Fruit fly (Drosophila melanogaster) whole organism, embryonic: Measurements from ENCODE around the gene CG3726.
A peak's percentile ranks its signal among the peaks of the same experiment; 100 is the strongest.

ENCODE experiments used
- Asciz ChIP-seq: fragments of 200-800 bp; sonication (Bioruptor generic); optimal IDR thresholded peaks from 2 replicates; lab custom pipeline; 2017; ENCODE audit warnings: missing biosample characterization, mild to moderate bottlenecking, missing genetic modification characterization, missing genetic modification reagents
- Atf3 ChIP-seq: fragments of 200-800 bp; sonication (Bioruptor generic); optimal IDR thresholded peaks from 3 replicates; lab custom pipeline; 2016; ENCODE audit warnings: missing biosample characterization, missing genetic modification characterization
- CG10147 ChIP-seq: fragments of 200-800 bp; sonication (Bioruptor generic); optimal IDR thresholded peaks from 2 replicates; lab custom pipeline; 2019; ENCODE audit warnings: missing biosample characterization, mild to moderate bottlenecking, missing genetic modification characterization, moderate library complexity
- CG10209 ChIP-seq: fragments of 200-800 bp; sonication (Bioruptor generic); optimal IDR thresholded peaks from 3 replicates; lab custom pipeline; 2017; ENCODE audit warnings: missing biosample characterization, mild to moderate bottlenecking, missing genetic modification characterization, missing genetic modification reagents
- CG1024 ChIP-seq: fragments of 200-800 bp; sonication (Bioruptor generic); IDR thresholded peaks from 2 replicates; pipeline ENCODE4 v1.3.6; 2022; ENCODE audit warnings: missing biosample characterization, missing genetic modification characterization
- CG12155 ChIP-seq: fragments of 200-800 bp; sonication (Bioruptor generic); optimal IDR thresholded peaks from 3 replicates; lab custom pipeline; 2016; ENCODE audit warnings: missing biosample characterization, missing genetic modification characterization
- CG15601 ChIP-seq: fragments of 200-800 bp; sonication (Bioruptor generic); optimal IDR thresholded peaks from 3 replicates; lab custom pipeline; 2019; ENCODE audit warnings: missing biosample characterization, mild to moderate bottlenecking, missing genetic modification characterization, moderate library complexity
- CG1603 ChIP-seq: fragments of 200-800 bp; sonication (Bioruptor generic); optimal IDR thresholded peaks from 2 replicates; lab custom pipeline; 2019; ENCODE audit warnings: missing biosample characterization, mild to moderate bottlenecking, missing genetic modification characterization, moderate library complexity
- CG31224 ChIP-seq: fragments of 200-800 bp; sonication (Bioruptor generic); IDR thresholded peaks from 2 replicates; pipeline ENCODE4 v1.3.6; 2022; ENCODE audit warnings: missing biosample characterization, missing genetic modification characterization
- CG33557 ChIP-seq: fragments of 200-800 bp; sonication (Bioruptor generic); optimal IDR thresholded peaks from 2 replicates; lab custom pipeline; 2019; ENCODE audit warnings: missing biosample characterization, mild to moderate bottlenecking, missing genetic modification characterization, moderate library complexity
- CG3726 ChIP-seq: fragments of 200-800 bp; sonication (Bioruptor generic); IDR thresholded peaks from 3 replicates; pipeline ENCODE4, ENCODE4 v1.3.6; 2022; ENCODE audit warnings: missing biosample characterization, missing genetic modification characterization
- CG4404 ChIP-seq: fragments of 200-800 bp; sonication (Bioruptor generic); IDR thresholded peaks from 2 replicates; pipeline ENCODE4 v1.3.6; 2022; ENCODE audit warnings: missing biosample characterization, missing genetic modification characterization
- CG4707 ChIP-seq: fragments of 200-800 bp; sonication (Bioruptor generic); optimal IDR thresholded peaks from 2 replicates; lab custom pipeline; 2018; ENCODE audit warnings: missing biosample characterization, mild to moderate bottlenecking, missing genetic modification characterization, moderate library complexity
- CG5245 ChIP-seq: fragments of 200-800 bp; sonication (Bioruptor generic); optimal IDR thresholded peaks from 3 replicates; lab custom pipeline; 2016; ENCODE audit warnings: missing biosample characterization, missing genetic modification characterization
- CG7357 ChIP-seq: fragments of 200-800 bp; sonication (Bioruptor generic); IDR thresholded peaks from 3 replicates; pipeline ENCODE4 v1.3.6; 2022; ENCODE audit warnings: missing biosample characterization, missing genetic modification characterization
- CG7963 ChIP-seq: fragments of 200-800 bp; sonication (Bioruptor generic); IDR thresholded peaks from 3 replicates; pipeline ENCODE4 v1.3.6; 2022; ENCODE audit warnings: missing biosample characterization, missing genetic modification characterization; ENCODE audit not compliant: partially characterized antibody
- CoRest ChIP-seq: fragments of 200-800 bp; sonication (Bioruptor generic); optimal IDR thresholded peaks from 3 replicates; lab custom pipeline; 2018; ENCODE audit warnings: missing biosample characterization, mild to moderate bottlenecking, missing genetic modification characterization, moderate library complexity
- D19B ChIP-seq: fragments of 200-800 bp; sonication (Bioruptor generic); optimal IDR thresholded peaks from 2 replicates; lab custom pipeline; 2017; ENCODE audit warnings: missing biosample characterization, mild to moderate bottlenecking, missing genetic modification characterization
- Dref ChIP-seq: fragments of 200-800 bp; sonication (Bioruptor generic); IDR thresholded peaks from 2 replicates; pipeline ENCODE4 v1.3.6; 2022; ENCODE audit warnings: missing biosample characterization, missing genetic modification characterization
- ERR ChIP-seq: fragments of 200-800 bp; sonication (Bioruptor generic); optimal IDR thresholded peaks from 2 replicates; lab custom pipeline; 2016; ENCODE audit warnings: missing biosample characterization, missing genetic modification characterization
- Fer2 ChIP-seq: fragments of 200-800 bp; sonication (Bioruptor generic); optimal IDR thresholded peaks from 2 replicates; lab custom pipeline; 2018; ENCODE audit warnings: missing biosample characterization, mild to moderate bottlenecking, missing genetic modification characterization, moderate library complexity
- Meics ChIP-seq: fragments of 200-800 bp; sonication (Bioruptor generic); optimal IDR thresholded peaks from 2 replicates; lab custom pipeline; 2017; ENCODE audit warnings: missing biosample characterization, mild to moderate bottlenecking, missing genetic modification characterization
- Mrtf ChIP-seq: fragments of 200-800 bp; sonication (Bioruptor generic); IDR thresholded peaks from 3 replicates; pipeline ENCODE4 v1.3.6; 2022; ENCODE audit warnings: missing biosample characterization, missing genetic modification characterization
- Nf-YA ChIP-seq: fragments of 200-800 bp; sonication (Bioruptor generic); IDR thresholded peaks from 2 replicates; pipeline ENCODE4 v1.3.6; 2022; ENCODE audit warnings: missing biosample characterization, missing genetic modification characterization
- Spps ChIP-seq: fragments of 200-800 bp; sonication (Bioruptor generic); optimal IDR thresholded peaks from 2 replicates; lab custom pipeline; 2018; ENCODE audit warnings: missing biosample characterization, mild to moderate bottlenecking, missing genetic modification characterization
- az2 ChIP-seq: fragments of 200-800 bp; sonication (Bioruptor generic); optimal IDR thresholded peaks from 3 replicates; lab custom pipeline; 2016; ENCODE audit warnings: missing biosample characterization, missing genetic modification characterization
- dmrt11E ChIP-seq: fragments of 200-800 bp; sonication (Bioruptor generic); optimal IDR thresholded peaks from 3 replicates; lab custom pipeline; 2018; ENCODE audit warnings: missing biosample characterization, mild to moderate bottlenecking, missing genetic modification characterization, moderate library complexity
- dmrt99B ChIP-seq: fragments of 200-800 bp; sonication (Bioruptor generic); optimal IDR thresholded peaks from 2 replicates; lab custom pipeline; 2018; ENCODE audit warnings: missing biosample characterization, mild to moderate bottlenecking, missing genetic modification characterization, moderate library complexity
- gem ChIP-seq: fragments of 200-800 bp; sonication (Bioruptor generic); optimal IDR thresholded peaks from 2 replicates; lab custom pipeline; 2019; ENCODE audit warnings: missing biosample characterization, mild to moderate bottlenecking, missing genetic modification characterization, moderate library complexity
- gsb ChIP-seq: fragments of 200-800 bp; sonication (Bioruptor generic); IDR thresholded peaks from 2 replicates; pipeline ENCODE4 v1.3.6; 2022; ENCODE audit warnings: missing biosample characterization, missing genetic modification characterization
- h ChIP-seq: fragments of >200 bp; optimal IDR thresholded peaks from 2 replicates; lab custom pipeline; 2017
- hth ChIP-seq: fragments of >200 bp; optimal IDR thresholded peaks from 2 replicates; lab custom pipeline; 2017; ENCODE audit warnings: inconsistent platforms
- kni ChIP-seq: fragments of 200-800 bp; sonication (Bioruptor generic); optimal IDR thresholded peaks from 3 replicates; lab custom pipeline; 2017; ENCODE audit warnings: mild to moderate bottlenecking, missing biosample characterization, missing genetic modification reagents, missing genetic modification characterization
- lov ChIP-seq, 2 experiments: fragments of 200-800 bp in 1 of 2; fragments of >200 bp in 1 of 2; sonication (Bioruptor generic) in 1 of 2; IDR thresholded peaks in 1 of 2; optimal IDR thresholded peaks in 1 of 2; 2 replicates in 1 of 2; 3 replicates in 1 of 2; pipeline versions ENCODE4 v1.3.6 to Lab custom; 2017 to 2022; ENCODE audit warnings: missing biosample characterization in 1 of 2, missing genetic modification characterization in 1 of 2
- mld ChIP-seq: fragments of 200-800 bp; sonication (Bioruptor generic); IDR thresholded peaks from 3 replicates; pipeline ENCODE4 v1.3.6; 2022; ENCODE audit warnings: missing biosample characterization, missing genetic modification characterization; ENCODE audit not compliant: partially characterized antibody
- nom ChIP-seq: fragments of 200-800 bp; sonication (Bioruptor generic); optimal IDR thresholded peaks from 2 replicates; lab custom pipeline; 2017; ENCODE audit warnings: missing biosample characterization, missing genetic modification characterization, mild to moderate bottlenecking, moderate library complexity, missing genetic modification reagents
- pan ChIP-seq, 4 experiments: fragments of >200 bp in 3 of 4; fragments of 200-800 bp in 1 of 4; sonication (Bioruptor generic) in 1 of 4; optimal IDR thresholded peaks in 3 of 4; IDR thresholded peaks in 1 of 4; 2 replicates each; pipeline versions ENCODE4 v1.3.6 to Lab custom; 2017 to 2022; ENCODE audit warnings: missing biosample characterization in 2 of 4, missing genetic modification characterization in 2 of 4, mixed read lengths in 1 of 4
- pfk ChIP-seq: fragments of 200-800 bp; sonication (Bioruptor generic); optimal IDR thresholded peaks from 2 replicates; lab custom pipeline; 2018; ENCODE audit warnings: missing biosample characterization, mild to moderate bottlenecking, missing genetic modification characterization, moderate library complexity
- psq ChIP-seq: fragments of 200-800 bp; sonication (Bioruptor generic); optimal IDR thresholded peaks from 2 replicates; lab custom pipeline; 2017; ENCODE audit warnings: missing biosample characterization, missing genetic modification characterization
- ranshi ChIP-seq: fragments of 200-800 bp; sonication (Bioruptor generic); IDR thresholded peaks from 2 replicates; pipeline ENCODE4 v1.3.6; 2022; ENCODE audit warnings: missing biosample characterization, missing genetic modification characterization
- ro ChIP-seq: fragments of 200-800 bp; sonication (Bioruptor generic); IDR thresholded peaks from 2 replicates; pipeline ENCODE4 v1.3.6; 2022; ENCODE audit warnings: missing biosample characterization, missing genetic modification characterization
- salm ChIP-seq: fragments of 200-800 bp; sonication (Bioruptor generic); optimal IDR thresholded peaks from 2 replicates; lab custom pipeline; 2018; ENCODE audit warnings: missing biosample characterization, mild to moderate bottlenecking, missing genetic modification characterization
- sim ChIP-seq: fragments of 200-800 bp; sonication (Bioruptor generic); IDR thresholded peaks from 2 replicates; pipeline ENCODE4 v1.3.6; 2022; ENCODE audit warnings: missing biosample characterization, missing genetic modification characterization
- usp ChIP-seq: fragments of >200 bp; optimal IDR thresholded peaks from 2 replicates; lab custom pipeline; 2017; ENCODE audit warnings: missing biosample characterization, missing genetic modification characterization
- wdn ChIP-seq: fragments of 200-800 bp; sonication (Bioruptor generic); IDR thresholded peaks from 2 replicates; pipeline ENCODE4 v1.3.6; 2022; ENCODE audit warnings: missing biosample characterization, missing genetic modification characterization
- wor ChIP-seq: fragments of 200-800 bp; sonication (Bioruptor generic); IDR thresholded peaks from 2 replicates; pipeline ENCODE4 v1.3.6; 2022; ENCODE audit warnings: missing biosample characterization, missing genetic modification characterization
- zen2 ChIP-seq: fragments of 200-800 bp; sonication (Bioruptor generic); IDR thresholded peaks from 3 replicates; pipeline ENCODE4 v1.3.6; 2022; ENCODE audit warnings: missing biosample characterization, missing genetic modification characterization; ENCODE audit not compliant: partially characterized antibody

Gene CG3726

dm6 chrX:5900146-5901093 is 16.5 kb upstream of the CG3726 start, which contains the start of gene Act5C (continued):
- TF ChIP-seq zen2 (no peak), nom (GFP tag; lab: Kevin White, UChicago) (peak; percentile 92), az2 (peak; percentile 94), h (no peak), kni (GFP tag; lab: Kevin White, UChicago) (peak; percentile 73), CG3726 (GFP tag; lab: Robert Waterston, UW) (peak; percentile 96), gsb (GFP tag; lab: Robert Waterston, UW) (peak; percentile 86), ranshi (peak; percentile 90), wdn (GFP tag; lab: Robert Waterston, UW) (peak; percentile 88), CG4404 (GFP tag; lab: Robert Waterston, UW) (peak; percentile 90), D19B (GFP tag; lab: Kevin White, UChicago) (peak; percentile 76), CG4707 (peak; percentile 92), wor (GFP tag; lab: Robert Waterston, UW) (peak; percentile 74), CG1024 (GFP tag; lab: Robert Waterston, UW) (peak; percentile 83), Spps (tag; lab: Kevin White, UChicago) (peak; percentile 88), CG5245 (peak; percentile 87), dmrt11E (peak; percentile 96), ro (peak; percentile 74; the same call in 1 of the 2 replicates), Asciz (GFP tag; lab: Kevin White, UChicago) (peak; percentile 85), dmrt99B (peak; percentile 95), CG10209 (GFP tag; lab: Kevin White, UChicago) (peak; percentile 93), CoRest (peak; percentile 94), sim (GFP tag; lab: Robert Waterston, UW) (peak; percentile 90), usp (GFP tag; lab: Kevin White, UChicago) (no peak), mld (GFP tag; lab: Robert Waterston, UW) (no peak), CG10147 (GFP tag; lab: Kevin White, UChicago) (peak; percentile 82), Dref (GFP tag; lab: Robert Waterston, UW) (no peak), ERR (peak; percentile 92), CG12155 (GFP tag; lab: Kevin White, UChicago) (peak; percentile 89), CG7963 (GFP tag; lab: Robert Waterston, UW) (no peak), hth (no peak), CG33557 (GFP tag; lab: Kevin White, UChicago) (peak; percentile 91), gem (tag; lab: Kevin White, UChicago) (peak; percentile 97), Atf3 (GFP tag; lab: Kevin White, UChicago) (peak; percentile 85), pan (optimal IDR thresholded peaks at IDR 0.05; lab: Kevin White, UChicago) (no peak), pan (GFP tag; optimal IDR thresholded peaks at IDR 0.05 in 1 of 2, IDR thresholded peaks at IDR 0.05 in 1 of 2) (peak in 1 of 2 experiments; percentile 91), CG31224 (GFP tag; lab: Robert Waterston, UW) (peak; percentile 84), CG15601 (tag; lab: Kevin White, UChicago) (peak; percentile 86), Mrtf (peak; percentile 91), psq (peak; percentile 74), Fer2 (tag; lab: Kevin White, UChicago) (peak; percentile 59), Nf-YA (peak; percentile 86), pfk (GFP tag; lab: Kevin White, UChicago) (no peak), salm (tag; lab: Kevin White, UChicago) (peak; percentile 93), Meics (peak; percentile 93), lov (optimal IDR thresholded peaks at IDR 0.05; lab: Kevin White, UChicago) (no peak), lov (GFP tag; IDR thresholded peaks at IDR 0.05; lab: Robert Waterston, UW) (peak; percentile 94), CG1603 (tag; lab: Kevin White, UChicago) (peak; percentile 98), CG7357 (GFP tag; lab: Robert Waterston, UW) (peak; percentile 83)
